Fruit fly (Drosophila melanogaster): ENCODE measurements around the gene CG13318.

CG13318 gene

DNA sequence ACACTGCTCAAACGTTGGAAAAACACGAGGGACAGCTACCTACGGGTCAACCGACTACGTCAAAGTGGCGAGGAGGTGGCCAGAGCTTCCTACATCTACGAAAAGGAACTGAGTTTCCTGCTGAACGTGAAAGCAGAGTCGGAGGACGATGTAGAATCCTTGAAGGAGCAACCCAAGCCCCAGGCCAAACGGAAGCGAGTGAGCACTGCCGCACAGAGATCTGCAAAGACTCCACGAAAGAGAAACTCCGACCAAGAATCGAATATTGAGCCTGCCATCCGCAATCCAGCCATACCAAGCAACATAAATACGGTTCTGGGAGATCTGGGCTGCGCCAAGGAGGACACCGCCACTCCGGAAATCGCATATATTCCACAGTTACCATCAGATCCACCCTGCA, 34.1 kb upstream of the CG13318 start:
- TF ChIP-seq pan (optimal IDR thresholded peaks at IDR 0.05) (no peak), woc (GFP tag; optimal IDR thresholded peaks at IDR 0.05) (no peak), Jra (GFP tag; optimal IDR thresholded peaks at IDR 0.05) (no peak), CG32264 (GFP tag; optimal IDR thresholded peaks at IDR 0.05) (no peak), jim (GFP tag; optimal IDR thresholded peaks at IDR 0.05) (no peak)

DNA sequence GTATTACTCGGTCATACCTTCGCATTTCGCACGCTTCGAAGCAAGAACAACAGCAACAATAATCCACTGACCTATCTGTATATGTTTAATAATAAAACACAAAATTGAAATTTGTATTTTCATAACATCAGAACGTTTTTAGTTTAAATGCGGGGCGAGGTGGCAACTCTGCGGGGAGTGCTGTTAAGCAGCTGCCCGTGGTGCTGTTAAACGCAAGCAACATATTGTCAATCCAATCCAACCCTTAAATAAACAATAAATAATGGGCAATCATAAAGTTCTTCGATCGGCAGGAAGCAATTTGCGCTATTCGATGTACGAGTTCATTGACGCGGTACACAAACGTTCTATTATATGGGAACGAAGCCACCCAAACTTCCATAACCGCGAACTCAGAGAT, 33.6 kb upstream of the CG13318 start, which contains the start of gene hng2:
hng2 (plus strand) TSS at position 219 of the 400 bp plus-strand sequence.
- no peak for TF ChIP-seq Sp1 (GFP tag; optimal IDR thresholded peaks at IDR 0.05)
- TF ChIP-seq Myc (optimal IDR thresholded peaks at IDR 0.05), result peak; percentile 9

DNA sequence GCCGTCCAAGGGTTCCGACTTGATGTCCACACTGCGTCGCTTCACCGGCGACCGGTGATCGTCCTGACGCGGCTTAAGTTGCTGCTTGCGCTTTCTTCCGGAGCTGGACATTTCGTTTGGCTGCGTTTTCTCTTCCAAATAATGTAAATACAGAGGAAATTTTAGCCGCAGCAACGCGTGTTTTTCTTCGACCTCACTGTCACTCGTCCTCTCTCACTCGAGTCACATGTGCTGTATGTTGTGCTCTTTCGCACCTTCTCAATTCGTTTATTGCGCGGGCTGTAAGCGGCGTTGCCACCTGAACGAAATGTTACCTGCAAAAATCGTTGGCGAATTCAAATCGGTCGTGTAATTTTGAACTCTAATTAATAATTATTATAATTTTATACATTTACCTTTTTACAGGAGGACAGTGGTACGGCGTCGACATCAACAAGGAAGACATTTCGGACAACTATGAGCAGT, 32.9 kb upstream of the CG13318 start, which contains the start of gene CG9839:
CG9839 (minus strand) TSS at position 415 of the 465 bp plus-strand sequence.
- no peak for TF ChIP-seq pan (optimal IDR thresholded peaks at IDR 0.05)
- no peak for TF ChIP-seq GATAd (GFP tag; optimal IDR thresholded peaks at IDR 0.05)
- no peak for TF ChIP-seq fru (GFP tag; optimal IDR thresholded peaks at IDR 0.05)
- no peak for TF ChIP-seq jim (GFP tag; optimal IDR thresholded peaks at IDR 0.05)
- TF ChIP-seq ey (GFP tag; optimal IDR thresholded peaks at IDR 0.05), result no peak
- TF ChIP-seq foxo (GFP tag; optimal IDR thresholded peaks at IDR 0.05), result no peak
- no peak for TF ChIP-seq usp (GFP tag; optimal IDR thresholded peaks at IDR 0.05)
- no peak for TF ChIP-seq psq (GFP tag; optimal IDR thresholded peaks at IDR 0.05)
- TF ChIP-seq N (GFP tag; optimal IDR thresholded peaks at IDR 0.05), result no peak
- TF ChIP-seq Jra (GFP tag; optimal IDR thresholded peaks at IDR 0.05), result no peak
- no peak for TF ChIP-seq Rel (GFP tag; optimal IDR thresholded peaks at IDR 0.05)
- TF ChIP-seq Rel (tag; optimal IDR thresholded peaks at IDR 0.05), result no peak
- no peak for TF ChIP-seq Myc (optimal IDR thresholded peaks at IDR 0.05)
- TF ChIP-seq dl (GFP tag; optimal IDR thresholded peaks at IDR 0.05; ENCODE audit: insufficient read depth in 1 of 2, partially characterized antibody in 2 of 2), result no peak
- TF ChIP-seq brk (GFP tag; optimal IDR thresholded peaks at IDR 0.05), result no peak

DNA sequence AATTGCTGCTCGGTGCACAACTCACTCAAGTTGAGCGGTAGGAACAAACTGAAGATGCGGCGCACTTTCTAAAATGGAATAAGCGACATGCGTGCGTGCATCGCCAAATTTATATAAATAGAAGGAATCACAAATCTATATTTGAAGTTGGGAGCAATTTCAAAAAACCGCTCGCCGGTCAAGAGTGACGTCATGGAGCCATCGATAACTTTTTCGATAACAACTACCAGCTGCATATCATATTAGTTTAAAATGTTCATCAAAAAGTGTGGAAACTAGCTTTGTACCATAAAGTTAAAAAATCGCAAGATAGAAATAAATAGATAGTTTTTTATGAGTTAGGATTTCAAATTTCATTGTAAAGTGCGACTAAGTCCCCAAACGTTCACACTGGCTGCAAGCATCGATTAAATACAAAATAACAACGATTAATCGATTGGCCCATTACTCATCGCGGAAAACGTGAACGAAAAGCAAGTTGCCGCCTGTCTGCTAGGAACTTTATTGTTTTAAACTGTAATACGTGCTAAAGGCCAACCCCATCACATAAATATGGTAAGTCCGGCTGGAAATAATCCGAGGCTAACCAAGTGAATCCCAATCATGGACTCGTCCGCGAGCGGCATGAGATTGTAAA, 28.8 kb upstream of the CG13318 start, which contains the start of the genes Pif1A, Pif1B and CCT7:
Pif1A (minus strand) TSS at position 51 of the 637 bp plus-strand sequence.
Pif1B (minus strand) TSS at position 51 of the 637 bp plus-strand sequence.
CCT7 (plus strand) TSS at position 439 of the 637 bp plus-strand sequence.
- TF ChIP-seq dmrt93B (GFP tag; optimal IDR thresholded peaks at IDR 0.05) (no peak), Dfd (GFP tag; optimal IDR thresholded peaks at IDR 0.05) (no peak), Dif (GFP tag; optimal IDR thresholded peaks at IDR 0.05; ENCODE audit: partially characterized antibody) (no peak), jim (GFP tag; optimal IDR thresholded peaks at IDR 0.05) (no peak), Abd-B (GFP tag; optimal IDR thresholded peaks at IDR 0.05) (no peak), foxo (GFP tag; optimal IDR thresholded peaks at IDR 0.05) (no peak), rgr (GFP tag; optimal IDR thresholded peaks at IDR 0.05) (peak; percentile 29), Sp1 (GFP tag; optimal IDR thresholded peaks at IDR 0.05) (peak; percentile 5), usp (GFP tag; optimal IDR thresholded peaks at IDR 0.05) (no peak), tai (GFP tag; optimal IDR thresholded peaks at IDR 0.05) (no peak), Hnf4 (GFP tag; optimal IDR thresholded peaks at IDR 0.05) (peak; percentile 50), sv (GFP tag; optimal IDR thresholded peaks at IDR 0.05) (no peak), pan (optimal IDR thresholded peaks at IDR 0.05) (no peak), h (GFP tag; optimal IDR thresholded peaks at IDR 0.05) (peak; percentile 43), Mio (GFP tag; optimal IDR thresholded peaks at IDR 0.05) (no peak), GATAd (GFP tag; optimal IDR thresholded peaks at IDR 0.05) (no peak), OdsH (GFP tag; optimal IDR thresholded peaks at IDR 0.05) (peak; percentile 5), woc (GFP tag; optimal IDR thresholded peaks at IDR 0.05) (no peak), Myc (optimal IDR thresholded peaks at IDR 0.05) (peak; percentile 33), CG9705 (GFP tag; optimal IDR thresholded peaks at IDR 0.05) (no peak), sage (GFP tag; optimal IDR thresholded peaks at IDR 0.05) (no peak), Hr78 (GFP tag; optimal IDR thresholded peaks at IDR 0.05) (no peak), Jra (GFP tag; optimal IDR thresholded peaks at IDR 0.05) (peak; percentile 86), Hr83 (GFP tag; optimal IDR thresholded peaks at IDR 0.05; ENCODE audit: poor library complexity, severe bottlenecking) (no peak), HLH106 (tag; optimal IDR thresholded peaks at IDR 0.05) (peak; percentile 4), CG32264 (GFP tag; optimal IDR thresholded peaks at IDR 0.05) (no peak), CrebA (GFP tag; optimal IDR thresholded peaks at IDR 0.05; ENCODE audit: borderline replicate concordance) (no peak), psq (GFP tag; optimal IDR thresholded peaks at IDR 0.05) (peak; percentile 29), Vsx2 (GFP tag; optimal IDR thresholded peaks at IDR 0.05; ENCODE audit: partially characterized antibody) (no peak), brk (GFP tag; optimal IDR thresholded peaks at IDR 0.05) (no peak), N (GFP tag; optimal IDR thresholded peaks at IDR 0.05) (no peak), dl (GFP tag; optimal IDR thresholded peaks at IDR 0.05; ENCODE audit: insufficient read depth in 1 of 2, partially characterized antibody in 2 of 2) (no peak), dsf (GFP tag; optimal IDR thresholded peaks at IDR 0.05; ENCODE audit: borderline replicate concordance) (peak; percentile 29), Rel (GFP tag; optimal IDR thresholded peaks at IDR 0.05) (no peak), Rel (tag; optimal IDR thresholded peaks at IDR 0.05) (peak; percentile 10), lola (GFP tag; optimal IDR thresholded peaks at IDR 0.05) (no peak), fru (GFP tag; optimal IDR thresholded peaks at IDR 0.05) (no peak), br (GFP tag; optimal IDR thresholded peaks at IDR 0.05) (no peak), ey (GFP tag; optimal IDR thresholded peaks at IDR 0.05) (peak; percentile 21)

All from whole organism, wandering third instar larva.